Worm (Caenorhabditis elegans) whole organism, young adult: ENCODE results near the gene K10B4.1.

Experiments
- B0019.2 ChIP-seq: fragments of 200-800 bp; sonication (Bioruptor generic); conservative IDR thresholded peaks from 2 replicates; pipeline ENCODE4 v1.3.6; 2022; ENCODE audit warnings: missing genetic modification reagents, missing genetic modification characterization, missing compliant biosample characterization
- B0035.1 ChIP-seq: sonication (generic microtip); optimal IDR thresholded peaks from 2 replicates; lab custom pipeline; 2016; ENCODE audit warnings: missing genetic modification characterization, mild to moderate bottlenecking, missing compliant biosample characterization, missing genotype, missing genetic modification reagents
- B0261.1 ChIP-seq: sonication (generic microtip); optimal IDR thresholded peaks from 2 replicates; lab custom pipeline; 2016; ENCODE audit warnings: mild to moderate bottlenecking, missing genetic modification characterization, moderate library complexity, missing compliant biosample characterization
- C17E4.6 ChIP-seq: fragments of 200-800 bp; sonication (Bioruptor generic); IDR thresholded peaks from 2 replicates; pipeline ENCODE4 v1.3.6; 2022; ENCODE audit warnings: missing genetic modification reagents, missing genetic modification characterization, missing compliant biosample characterization
- F22D6.2 ChIP-seq: sonication (generic microtip); optimal IDR thresholded peaks from 2 replicates; lab custom pipeline; 2016; ENCODE audit warnings: mild to moderate bottlenecking, missing genetic modification characterization, missing compliant biosample characterization
- F39B2.1 ChIP-seq: fragments of 200-800 bp; sonication (Bioruptor generic); IDR thresholded peaks from 2 replicates; pipeline ENCODE4 v1.3.6; 2022; ENCODE audit warnings: missing genetic modification reagents, missing genetic modification characterization, missing compliant biosample characterization
- F52B5.7 ChIP-seq: sonication (generic microtip); optimal IDR thresholded peaks from 2 replicates; lab custom pipeline; 2016; ENCODE audit warnings: mild to moderate bottlenecking, missing genetic modification characterization, missing compliant biosample characterization
- F57C9.4 ChIP-seq: sonication (generic microtip); optimal IDR thresholded peaks from 2 replicates; lab custom pipeline; 2017; ENCODE audit warnings: mild to moderate bottlenecking, missing genetic modification characterization, missing compliant biosample characterization
- T07F8.4 ChIP-seq: sonication (generic microtip); optimal IDR thresholded peaks from 2 replicates; lab custom pipeline; 2016; ENCODE audit warnings: mild to moderate bottlenecking, missing genetic modification characterization, moderate library complexity, missing compliant biosample characterization
- Y53G8AR.9 ChIP-seq: fragments of 200-800 bp; sonication (Bioruptor generic); conservative IDR thresholded peaks from 2 replicates; pipeline ENCODE4 v1.3.6; 2022; ENCODE audit warnings: missing genetic modification reagents, missing genetic modification characterization, missing compliant biosample characterization
- Y95B8A.8 ChIP-seq: fragments of 200-800 bp; sonication (Bioruptor generic); IDR thresholded peaks from 2 replicates; pipeline ENCODE4 v1.3.6; 2022; ENCODE audit warnings: missing genetic modification reagents, missing genetic modification characterization, missing compliant biosample characterization
- atf-7 ChIP-seq: sonication (generic microtip); optimal IDR thresholded peaks from 2 replicates; lab custom pipeline; 2017; ENCODE audit warnings: mild to moderate bottlenecking, missing genetic modification characterization, missing compliant biosample characterization
- cebp-1 ChIP-seq, 2 experiments: fragments of 200-800 bp in 1 of 2; sonication (Bioruptor generic) in 1 of 2; sonication (generic microtip) in 1 of 2; IDR thresholded peaks in 1 of 2; optimal IDR thresholded peaks in 1 of 2; 2 replicates each; pipeline versions ENCODE4 v1.3.6 to Lab custom; 2017 to 2022; ENCODE audit warnings: missing compliant biosample characterization in 2 of 2, missing genetic modification characterization in 2 of 2, mild to moderate bottlenecking in 1 of 2, missing genetic modification reagents in 1 of 2, moderate library complexity in 1 of 2
- cebp-2 ChIP-seq: fragments of 200-800 bp; sonication (Bioruptor generic); IDR thresholded peaks from 2 replicates; pipeline ENCODE4 v1.3.6; 2022; ENCODE audit warnings: missing genetic modification characterization, missing compliant biosample characterization
- ceh-100 ChIP-seq: fragments of 200-800 bp; sonication (Bioruptor generic); IDR thresholded peaks from 2 replicates; pipeline ENCODE4 v1.3.6; 2022; ENCODE audit warnings: missing genetic modification reagents, missing genetic modification characterization, missing compliant biosample characterization
- ceh-40 ChIP-seq: fragments of 200-800 bp; sonication (Bioruptor generic); IDR thresholded peaks from 2 replicates; pipeline ENCODE4 v1.3.6; 2022; ENCODE audit warnings: missing genetic modification characterization, missing compliant biosample characterization
- ceh-79 ChIP-seq: sonication (generic microtip); optimal IDR thresholded peaks from 2 replicates; lab custom pipeline; 2017; ENCODE audit warnings: mild to moderate bottlenecking, missing genetic modification characterization, missing compliant biosample characterization
- die-1 ChIP-seq: sonication (generic microtip); optimal IDR thresholded peaks from 2 replicates; lab custom pipeline; 2016; ENCODE audit warnings: missing genotype, mild to moderate bottlenecking, missing genetic modification characterization, missing compliant biosample characterization
- dpl-1 ChIP-seq: fragments of 150-350 bp; optimal IDR thresholded peaks from 2 replicates; lab custom pipeline; 2014; ENCODE audit warnings: missing biosample characterization, missing genetic modification reagents, missing genetic modification characterization
- egrh-3 ChIP-seq: fragments of 200-800 bp; sonication (Bioruptor generic); IDR thresholded peaks from 2 replicates; pipeline ENCODE4 v1.3.6; 2022; ENCODE audit warnings: missing genetic modification reagents, missing genetic modification characterization, missing compliant biosample characterization
- hmg-1.2 ChIP-seq: fragments of 200-800 bp; sonication (Bioruptor generic); IDR thresholded peaks from 2 replicates; pipeline ENCODE4 v1.3.6; 2022; ENCODE audit warnings: missing genetic modification reagents, missing genetic modification characterization, missing compliant biosample characterization
- hmg-20 ChIP-seq: fragments of 200-800 bp; sonication (Bioruptor generic); IDR thresholded peaks from 2 replicates; pipeline ENCODE4 v1.3.6; 2022; ENCODE audit warnings: missing genetic modification reagents, missing genetic modification characterization, missing compliant biosample characterization
- madf-6 ChIP-seq: fragments of 200-800 bp; sonication (Bioruptor generic); IDR thresholded peaks from 2 replicates; pipeline ENCODE4 v1.3.6; 2022; ENCODE audit warnings: missing genetic modification reagents, missing genetic modification characterization, missing compliant biosample characterization
- nfya-1 ChIP-seq: sonication (generic microtip); optimal IDR thresholded peaks from 2 replicates; lab custom pipeline; 2017; ENCODE audit warnings: antibody characterized with exemption, missing compliant biosample characterization, missing genetic modification characterization, borderline replicate concordance; ENCODE audit not compliant: insufficient read depth
- nfyb-1 ChIP-seq: fragments of 200-800 bp; sonication (Bioruptor generic); IDR thresholded peaks from 2 replicates; pipeline ENCODE4 v1.3.6; 2022; ENCODE audit warnings: missing genetic modification reagents, missing genetic modification characterization, missing compliant biosample characterization
- rpc-1 ChIP-seq, 2 experiments: fragments of 150-350 bp in 1 of 2; sonication (generic microtip) in 1 of 2; optimal IDR thresholded peaks; 2 replicates each; lab custom pipeline; 2014 to 2018; ENCODE audit warnings: missing biosample characterization in 1 of 2, missing genetic modification characterization in 1 of 2, missing genetic modification reagents in 1 of 2, missing genotype in 1 of 2
- sdz-38 ChIP-seq: sonication (generic microtip); optimal IDR thresholded peaks from 2 replicates; lab custom pipeline; 2016; ENCODE audit warnings: missing genotype, missing genetic modification characterization, missing compliant biosample characterization
- sea-2 ChIP-seq: fragments of 200-800 bp; sonication (Bioruptor generic); IDR thresholded peaks from 2 replicates; pipeline ENCODE4 v1.3.6; 2022; ENCODE audit warnings: missing genetic modification characterization, missing compliant biosample characterization
- tbp1 ChIP-seq: fragments of 200-800 bp; sonication (Bioruptor generic); optimal IDR thresholded peaks from 2 replicates; lab custom pipeline; 2018; ENCODE audit warnings: mild to moderate bottlenecking, missing genetic modification characterization, missing compliant biosample characterization
- tbx-9 ChIP-seq: sonication (generic microtip); optimal IDR thresholded peaks from 2 replicates; lab custom pipeline; 2016; ENCODE audit warnings: borderline replicate concordance, missing genetic modification characterization, inconsistent platforms, missing compliant biosample characterization
- zfh-2 ChIP-seq: fragments of 200-800 bp; sonication (Bioruptor generic); conservative IDR thresholded peaks from 2 replicates; pipeline ENCODE4 v1.3.6; 2022; ENCODE audit warnings: missing genetic modification reagents, missing genetic modification characterization, missing compliant biosample characterization
- zim-3 ChIP-seq: sonication (generic microtip); optimal IDR thresholded peaks from 2 replicates; lab custom pipeline; 2017; ENCODE audit warnings: mild to moderate bottlenecking, missing genetic modification characterization, moderate library complexity, missing compliant biosample characterization
- ztf-18 ChIP-seq: sonication (generic microtip); optimal IDR thresholded peaks from 2 replicates; lab custom pipeline; 2016; ENCODE audit warnings: missing genotype, mild to moderate bottlenecking, missing genetic modification characterization, missing compliant biosample characterization

K10B4.1 gene

DNA sequence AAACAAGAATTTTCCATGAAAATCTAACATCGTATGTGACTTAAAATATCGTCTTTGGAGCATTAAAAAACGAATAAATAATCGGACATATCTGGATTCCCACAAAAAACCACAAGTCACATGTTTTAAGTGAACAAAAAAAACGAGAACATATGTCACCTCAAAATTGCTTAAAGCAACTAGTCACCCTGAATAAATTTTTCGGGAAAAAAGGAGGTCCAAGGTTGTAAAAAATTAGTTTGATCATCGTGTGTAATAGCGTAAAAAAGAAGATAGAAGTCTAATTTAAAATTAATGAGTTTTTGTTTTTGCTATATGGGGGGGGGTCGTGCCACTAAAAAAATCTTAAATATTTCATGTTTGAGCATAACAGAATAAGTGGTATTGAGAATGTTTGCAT is 5.5 kb upstream of the K10B4.1 start:
- TF ChIP-seq cebp-1 (GFP tag; IDR thresholded peaks at IDR 0.05; lab: Robert Waterston, UW) (no peak), cebp-1 (tag; optimal IDR thresholded peaks at IDR 0.05; lab: Kevin White, UChicago) (no peak), sea-2 (no peak), madf-6 (GFP tag; lab: Robert Waterston, UW) (no peak), B0019.2 (no peak), rpc-1 (optimal IDR thresholded peaks at IDR 0.05; lab: Kevin White, UChicago) (no peak), rpc-1 (tag; optimal IDR thresholded peaks at IDR 0.05; lab: Kevin White, UChicago) (no peak)

DNA sequence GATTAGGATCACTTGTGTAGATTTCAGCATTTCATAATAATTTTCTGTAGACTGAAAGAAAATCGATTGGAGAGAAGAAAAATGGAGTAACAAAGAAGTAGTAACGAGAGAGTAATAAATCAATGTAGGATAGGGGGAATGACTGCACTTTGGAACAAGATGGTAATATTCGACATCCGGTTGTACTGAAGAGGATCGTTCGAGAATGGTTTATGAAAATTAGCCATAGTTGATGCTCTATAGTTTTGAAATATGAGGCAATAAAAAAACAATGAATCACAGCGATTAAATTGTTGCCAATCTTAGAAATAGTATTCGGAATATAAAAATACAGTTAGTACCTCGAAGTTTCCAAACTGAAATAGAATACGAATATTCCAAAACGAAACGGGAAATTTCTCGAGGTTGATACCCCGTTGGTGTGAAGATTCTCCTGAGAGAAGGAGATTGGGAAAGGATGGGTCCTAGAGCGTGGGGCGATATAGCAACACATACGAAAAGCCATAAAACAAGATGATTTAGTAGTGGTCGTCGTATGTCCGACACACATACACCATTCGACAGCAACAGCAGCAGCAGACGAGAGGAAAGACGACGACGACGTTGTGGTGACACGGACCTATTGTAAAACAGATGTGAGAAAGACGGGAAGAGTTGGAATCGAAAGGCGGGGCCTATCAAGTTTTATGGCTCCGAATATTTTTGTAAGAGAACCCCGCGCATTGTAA is 1.6 kb upstream of the K10B4.1 start, which contains the start of gene cwn-1:
Gene cwn-1, minus strand, starts transcription at position 51 of the 728 bp plus-strand sequence.
- no peak for TF ChIP-seq F22D6.2
- no peak for TF ChIP-seq cebp-2 (GFP tag; lab: Robert Waterston, UW)
- TF ChIP-seq Y95B8A.8 (GFP tag; lab: Robert Waterston, UW): no peak
- TF ChIP-seq zim-3 (tag; lab: Kevin White, UChicago): no peak
- TF ChIP-seq C17E4.6 (GFP tag; lab: Robert Waterston, UW): no peak
- TF ChIP-seq T07F8.4 (tag; lab: Kevin White, UChicago): no peak
- no peak for TF ChIP-seq hmg-1.2 (GFP tag; lab: Robert Waterston, UW)
- no peak for TF ChIP-seq atf-7 (tag; lab: Kevin White, UChicago)
- TF ChIP-seq ceh-79 (tag; lab: Kevin White, UChicago): no peak

- TF ChIP-seq F39B2.1 (GFP tag; lab: Robert Waterston, UW) (no peak), ceh-100 (peak; percentile 67)
Observed at ce11 chrII:146933-147332, 11.7 kb downstream of the K10B4.1 start, which contains the start of gene T25D3.4. Gene T25D3.4, plus strand, starts transcription at chrII:147233.

DNA sequence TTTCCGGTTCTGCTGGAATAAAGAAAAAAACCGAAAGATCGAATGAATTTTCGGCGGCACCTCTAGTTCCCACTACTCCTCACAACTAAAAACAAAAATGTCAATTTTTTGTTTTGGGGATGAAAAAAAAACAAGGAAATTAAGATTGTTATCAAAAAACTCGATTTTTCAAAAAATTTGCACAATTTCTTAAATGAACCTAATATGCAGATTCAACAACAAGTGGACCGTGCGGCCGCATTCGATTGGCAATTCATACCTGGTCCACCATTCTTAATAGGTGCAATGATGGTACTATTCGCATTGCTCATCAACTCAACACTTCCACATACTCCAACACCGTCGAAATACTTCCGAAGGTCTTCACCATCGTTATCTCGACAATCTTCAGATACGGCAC is 16.2 kb downstream of the K10B4.1 start:
- no peak for TF ChIP-seq dpl-1 (GFP tag; lab: Kevin White, UChicago)
- TF ChIP-seq B0035.1 (tag; lab: Kevin White, UChicago): no peak
- no peak for TF ChIP-seq tbp1 (GFP tag; lab: Kevin White, UChicago)
- no peak for TF ChIP-seq Y53G8AR.9 (GFP tag; lab: Robert Waterston, UW)
- TF ChIP-seq zim-3 (tag; lab: Kevin White, UChicago): no peak
- TF ChIP-seq nfyb-1 (GFP tag; lab: Robert Waterston, UW): no peak
- TF ChIP-seq ztf-18: no peak
- TF ChIP-seq F52B5.7 (tag; lab: Kevin White, UChicago): no peak
- no peak for TF ChIP-seq egrh-3 (GFP tag; lab: Robert Waterston, UW)
- TF ChIP-seq B0261.1: no peak
- TF ChIP-seq ceh-40: no peak
- no peak for TF ChIP-seq F57C9.4 (tag; lab: Kevin White, UChicago)
- no peak for TF ChIP-seq hmg-20 (GFP tag; lab: Robert Waterston, UW)
- no peak for TF ChIP-seq sdz-38
- no peak for TF ChIP-seq madf-6 (GFP tag; lab: Robert Waterston, UW)
- TF ChIP-seq zfh-2: no peak
- no peak for TF ChIP-seq die-1 (tag; lab: Kevin White, UChicago)
- no peak for TF ChIP-seq tbx-9 (tag; lab: Kevin White, UChicago)
- TF ChIP-seq nfya-1 (tag; lab: Kevin White, UChicago): no peak
